Fruit fly (Drosophila melanogaster) S2 (cell line): Measurements from ENCODE around the gene Cdc14.

Source experiments
- CG8478 ChIP-seq: fragments of >200 bp; optimal IDR thresholded peaks from 2 replicates; lab custom pipeline; 2018
- CTCF ChIP-seq, 2 experiments: fragments of >200 bp; optimal IDR thresholded peaks; 2 replicates each; lab custom pipeline; 2018

dm6 chr2L:7811249-7812002, 923 bp upstream of the Cdc14 start, which contains the start of gene LanB1:
- TF ChIP-seq CG8478 (lab: Kevin White, UChicago) (no peak), CTCF (optimal IDR thresholded peaks at IDR 0.05; lab: Kevin White, UChicago) (no peak)
